Worm (Caenorhabditis elegans): Measurements from ENCODE around the gene ril-1.

ril-1 gene

DNA sequence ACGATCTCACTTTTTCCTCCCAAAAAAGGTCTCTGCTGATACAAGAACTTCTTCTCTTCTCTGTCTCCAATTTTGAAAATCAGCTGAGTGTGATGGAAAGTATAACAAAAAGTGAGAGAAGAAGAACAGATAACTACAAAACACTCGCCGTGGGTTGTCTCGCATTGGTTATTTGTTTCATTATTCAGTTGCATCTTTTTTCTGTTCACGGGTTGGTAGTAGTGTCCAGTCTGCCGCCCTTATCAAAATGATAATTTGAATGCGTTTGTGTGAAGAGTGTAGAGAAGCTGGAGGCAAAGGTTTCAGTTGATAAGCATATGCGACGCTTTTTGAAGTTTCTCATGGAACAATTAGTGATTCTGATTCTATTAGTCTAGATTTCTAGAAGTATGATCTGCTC is 20.9 kb downstream of the ril-1 start:
- TF ChIP-seq nhr-10 (tag; optimal IDR thresholded peaks at IDR 0.05), result no peak
- no peak for TF ChIP-seq blmp-1 (tag; optimal IDR thresholded peaks at IDR 0.05; ENCODE audit: insufficient read depth)
- no peak for TF ChIP-seq C34F6.9 (tag; optimal IDR thresholded peaks at IDR 0.05)
- TF ChIP-seq unc-55 (GFP tag; optimal IDR thresholded peaks at IDR 0.05), result no peak
- TF ChIP-seq fos-1 (tag; optimal IDR thresholded peaks at IDR 0.05), result peak; percentile 92
- no peak for TF ChIP-seq aly-2 (tag; optimal IDR thresholded peaks at IDR 0.05)
- peak; percentile 8 for TF ChIP-seq sma-3 (GFP tag; optimal IDR thresholded peaks at IDR 0.05)
- TF ChIP-seq unc-39 (tag; optimal IDR thresholded peaks at IDR 0.05), result no peak
- TF ChIP-seq skn-1 (tag; optimal IDR thresholded peaks at IDR 0.05), result peak; percentile 47
- no peak for TF ChIP-seq lin-39 (tag; optimal IDR thresholded peaks at IDR 0.05)
- no peak for TF ChIP-seq F13H6.1 (tag; optimal IDR thresholded peaks at IDR 0.05)
- no peak for TF ChIP-seq peb-1 (tag; optimal IDR thresholded peaks at IDR 0.05)
- peak; percentile 1 for TF ChIP-seq sma-9 (GFP tag; optimal IDR thresholded peaks at IDR 0.05)
- TF ChIP-seq sma-9 (tag; optimal IDR thresholded peaks at IDR 0.05), result no peak
- no peak for TF ChIP-seq egl-27 (tag; optimal IDR thresholded peaks at IDR 0.05)
- no peak for TF ChIP-seq mbf-1 (tag; optimal IDR thresholded peaks at IDR 0.05)
- no peak for TF ChIP-seq ZK546.5 (tag; optimal IDR thresholded peaks at IDR 0.05)
- no peak for TF ChIP-seq gmeb-1 (tag; optimal IDR thresholded peaks at IDR 0.05)
- no peak for TF ChIP-seq mab-5 (tag; optimal IDR thresholded peaks at IDR 0.05)
- TF ChIP-seq sem-4 (tag; optimal IDR thresholded peaks at IDR 0.05), result no peak
- no peak for TF ChIP-seq R02D3.7 (tag; optimal IDR thresholded peaks at IDR 0.05)
- no peak for TF ChIP-seq ceh-82 (tag; optimal IDR thresholded peaks at IDR 0.05)
- TF ChIP-seq snpc-4 (tag; optimal IDR thresholded peaks at IDR 0.05), result no peak
- TF ChIP-seq nhr-237 (tag; optimal IDR thresholded peaks at IDR 0.05), result no peak
- no peak for TF ChIP-seq ama-1 (optimal IDR thresholded peaks at IDR 0.05)
- TF ChIP-seq ceh-16 (tag; optimal IDR thresholded peaks at IDR 0.05), result no peak
- no peak for TF ChIP-seq nhr-23 (tag; optimal IDR thresholded peaks at IDR 0.05)

DNA sequence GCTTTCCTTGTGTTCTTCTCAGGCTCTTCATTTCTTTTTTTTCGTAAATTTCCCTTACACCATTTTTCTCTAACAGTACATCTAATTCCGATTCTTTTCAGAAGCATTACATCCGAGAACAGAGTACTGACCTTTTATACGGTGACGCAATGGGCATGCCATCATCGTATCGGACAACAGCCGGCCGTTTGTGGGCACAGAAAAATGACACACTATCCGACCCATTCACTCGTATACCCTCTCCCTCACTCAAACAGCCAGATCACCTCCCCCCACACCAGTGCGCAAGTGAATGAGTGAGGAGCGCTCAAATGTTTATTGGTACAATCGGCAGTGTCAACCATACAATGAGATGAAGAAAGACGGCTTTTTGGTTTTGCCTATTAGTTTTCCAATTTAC is 22.8 kb downstream of the ril-1 start, which contains the start of gene R02D5.24:
TSS of gene R02D5.24 (plus strand) at position 205 of the 400 bp plus-strand sequence.
- TF ChIP-seq mab-5 (tag; optimal IDR thresholded peaks at IDR 0.05) (no peak), ztf-11 (tag; optimal IDR thresholded peaks at IDR 0.05) (no peak), lin-39 (tag; optimal IDR thresholded peaks at IDR 0.05) (no peak), dmd-4 (tag; optimal IDR thresholded peaks at IDR 0.05) (no peak), unc-62 (GFP tag; optimal IDR thresholded peaks at IDR 0.05) (no peak), ztf-1 (GFP tag; conservative IDR thresholded peaks at IDR 0.05) (no peak), ama-1 (optimal IDR thresholded peaks at IDR 0.05) (no peak)

DNA sequence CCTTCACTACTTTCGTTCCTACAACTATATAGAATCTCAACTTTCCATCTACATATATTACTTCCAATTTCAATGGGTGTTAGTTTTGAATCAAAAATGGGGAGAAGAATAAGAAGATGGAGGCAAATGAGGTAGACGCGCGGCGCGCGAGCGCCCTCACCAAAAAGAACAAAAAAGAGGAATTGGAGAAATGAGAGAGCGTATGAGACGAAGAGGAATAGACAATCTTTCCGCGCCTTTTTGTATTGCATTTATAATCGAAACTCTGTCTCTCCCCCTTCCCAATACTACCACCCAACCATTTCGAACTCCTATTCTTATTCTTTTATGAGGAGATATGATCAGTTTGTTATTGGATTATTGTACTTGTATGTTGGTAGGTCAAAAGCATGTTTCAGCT is 23.4 kb downstream of the ril-1 start:
- TF ChIP-seq dmd-4 (tag; optimal IDR thresholded peaks at IDR 0.05) (no peak), unc-55 (GFP tag; optimal IDR thresholded peaks at IDR 0.05) (peak; percentile 24), nhr-25 (tag; optimal IDR thresholded peaks at IDR 0.05) (no peak), ztf-11 (tag; optimal IDR thresholded peaks at IDR 0.05) (no peak), blmp-1 (tag; optimal IDR thresholded peaks at IDR 0.05; ENCODE audit: insufficient read depth) (no peak)

DNA sequence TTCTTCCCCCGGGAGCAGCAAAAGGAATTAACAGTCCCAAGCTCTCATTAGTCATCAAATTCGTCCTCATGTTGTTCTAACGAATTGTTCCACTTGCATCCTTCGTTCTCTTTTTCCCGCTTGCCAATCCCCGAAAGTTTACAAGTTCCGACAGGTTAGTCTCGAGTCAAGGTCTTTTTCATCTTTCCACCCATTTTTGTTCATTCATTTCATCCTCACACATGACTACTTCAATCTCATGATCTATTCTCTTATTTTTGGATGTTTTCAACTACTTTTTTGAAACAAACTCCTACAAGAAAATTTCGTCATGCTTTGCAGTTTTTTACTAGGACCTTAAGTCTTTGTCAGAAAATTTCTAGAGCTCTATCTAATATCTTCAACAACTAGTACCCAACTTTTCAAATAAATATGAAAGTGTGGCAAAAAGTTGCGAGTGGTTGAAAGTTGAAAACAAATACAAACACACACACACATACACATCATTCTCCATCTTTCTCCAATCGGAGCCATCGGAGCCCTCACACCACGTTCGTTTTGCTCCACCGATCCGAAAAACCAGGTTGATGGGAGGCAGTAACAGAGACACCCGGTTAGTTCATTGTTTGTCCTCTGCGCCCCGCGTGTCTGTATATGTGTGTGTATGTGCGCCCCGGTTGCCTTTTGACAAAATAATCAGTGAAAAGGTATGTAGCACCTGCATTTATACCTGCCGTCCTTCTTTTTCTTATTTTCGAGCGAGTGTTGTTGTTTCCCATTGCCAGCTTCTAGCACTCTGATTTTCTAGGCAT is 24.7 kb downstream of the ril-1 start:
- TF ChIP-seq nhr-129 (tag; optimal IDR thresholded peaks at IDR 0.05), result peak; percentile 54
- TF ChIP-seq C34F6.9 (tag; optimal IDR thresholded peaks at IDR 0.05), result peak; percentile 11
- no peak for TF ChIP-seq lsy-2 (tag; optimal IDR thresholded peaks at IDR 0.05)
- no peak for TF ChIP-seq nhr-21 (tag; optimal IDR thresholded peaks at IDR 0.05)
- TF ChIP-seq nhr-10 (tag; optimal IDR thresholded peaks at IDR 0.05), result no peak
- TF ChIP-seq lin-39 (tag; optimal IDR thresholded peaks at IDR 0.05), result no peak
- TF ChIP-seq F13H6.1 (tag; optimal IDR thresholded peaks at IDR 0.05), result peak; percentile 32
- no peak for TF ChIP-seq unc-39 (tag; optimal IDR thresholded peaks at IDR 0.05)
- TF ChIP-seq sma-3 (GFP tag; optimal IDR thresholded peaks at IDR 0.05), result no peak
- TF ChIP-seq aly-2 (tag; optimal IDR thresholded peaks at IDR 0.05), result no peak
- TF ChIP-seq blmp-1 (tag; optimal IDR thresholded peaks at IDR 0.05; ENCODE audit: insufficient read depth), result no peak
- peak; percentile 31 for TF ChIP-seq nhr-25 (tag; optimal IDR thresholded peaks at IDR 0.05)
- TF ChIP-seq ztf-4 (tag; optimal IDR thresholded peaks at IDR 0.05), result no peak
- no peak for TF ChIP-seq zag-1 (tag; optimal IDR thresholded peaks at IDR 0.05)
- no peak for TF ChIP-seq elt-3 (tag; optimal IDR thresholded peaks at IDR 0.05)
- TF ChIP-seq mdl-1 (tag; optimal IDR thresholded peaks at IDR 0.05), result no peak
- TF ChIP-seq sma-9 (GFP tag; optimal IDR thresholded peaks at IDR 0.05), result no peak
- TF ChIP-seq sma-9 (tag; optimal IDR thresholded peaks at IDR 0.05), result no peak
